Fruit fly (Drosophila melanogaster) whole organism: Measurements from ENCODE around the gene kibra.
A peak's percentile ranks its signal among the peaks of the same experiment; 100 is the strongest.

ENCODE experiments used
- CG8478 ChIP-seq: fragments of >200 bp; optimal IDR thresholded peaks from 2 replicates; lab custom pipeline; 2018; ENCODE audit warnings: inconsistent platforms
- EcR ChIP-seq, 2 experiments: fragments of >200 bp; optimal IDR thresholded peaks; 2 replicates each; lab custom pipeline; 2017; ENCODE audit warnings: missing biosample characterization in 2 of 2, missing genetic modification characterization in 2 of 2, missing genetic modification reagents in 2 of 2
- pan ChIP-seq: fragments of >200 bp; optimal IDR thresholded peaks from 2 replicates; lab custom pipeline; 2017
- psq ChIP-seq: fragments of >200 bp; optimal IDR thresholded peaks from 2 replicates; lab custom pipeline; 2017
- usp ChIP-seq: fragments of >200 bp; optimal IDR thresholded peaks from 2 replicates; lab custom pipeline; 2017; ENCODE audit warnings: missing biosample characterization, missing genetic modification characterization, mixed read lengths

- TF ChIP-seq CG8478 (lab: Kevin White, UChicago), result peak; percentile 21
- TF ChIP-seq pan (lab: Kevin White, UChicago), result no peak
- no peak for TF ChIP-seq usp (GFP tag; lab: Kevin White, UChicago)
- peak in 1 of 2 experiments; percentile 74 for TF ChIP-seq EcR (GFP tag; optimal IDR thresholded peaks at IDR 0.05; lab: Kevin White, UChicago)
- no peak for TF ChIP-seq psq
Measured at dm6 chr3R:14714147-14714903, 9.7 kb downstream of the kibra start.
